Worm (Caenorhabditis elegans) whole organism, L1 larva: Measurements from ENCODE around the gene acs-19.

Experiments
- C04F5.9 ChIP-seq: sonication (generic microtip); optimal IDR thresholded peaks from 2 replicates; lab custom pipeline; 2016; ENCODE audit warnings: missing genetic modification characterization, missing compliant biosample characterization
- C34B4.2 ChIP-seq: sonication (generic microtip); optimal IDR thresholded peaks from 2 replicates; lab custom pipeline; 2017; ENCODE audit warnings: mild to moderate bottlenecking, missing genetic modification characterization, missing compliant biosample characterization
- F16B12.6 ChIP-seq: fragments of 150-350 bp; optimal IDR thresholded peaks from 2 replicates; lab custom pipeline; 2014; ENCODE audit warnings: missing biosample characterization, missing genetic modification characterization
- aha-1 ChIP-seq: fragments of 150-350 bp; optimal IDR thresholded peaks from 2 replicates; lab custom pipeline; 2014; ENCODE audit warnings: missing biosample characterization, missing genetic modification characterization
- alr-1 ChIP-seq: fragments of 200-800 bp; sonication (Bioruptor generic); optimal IDR thresholded peaks from 2 replicates; lab custom pipeline; 2018; ENCODE audit warnings: borderline replicate concordance, mild to moderate bottlenecking, missing genetic modification characterization, missing compliant biosample characterization
- aly-2 ChIP-seq: fragments of 150-350 bp; optimal IDR thresholded peaks from 2 replicates; lab custom pipeline; 2014; ENCODE audit warnings: missing biosample characterization, missing genetic modification characterization
- blmp-1 ChIP-seq: fragments of 150-350 bp; optimal IDR thresholded peaks from 2 replicates; lab custom pipeline; 2014; ENCODE audit warnings: missing biosample characterization, missing genetic modification characterization
- ceh-8 ChIP-seq: fragments of 200-800 bp; sonication (Bioruptor generic); optimal IDR thresholded peaks from 2 replicates; lab custom pipeline; 2018; ENCODE audit warnings: mild to moderate bottlenecking, missing genetic modification characterization, moderate library complexity, missing compliant biosample characterization
- ceh-88 ChIP-seq: fragments of 200-800 bp; sonication (Bioruptor generic); IDR thresholded peaks from 2 replicates; pipeline ENCODE4 v1.3.6; 2022; ENCODE audit warnings: missing genetic modification characterization, missing compliant biosample characterization
- dpl-1 ChIP-seq, 3 experiments: fragments of 150-350 bp in 2 of 3; sonication (generic microtip) in 1 of 3; optimal IDR thresholded peaks; 2 replicates each; lab custom pipeline; 2014 to 2017; ENCODE audit warnings: missing biosample characterization in 3 of 3, missing genetic modification characterization in 3 of 3, missing genetic modification reagents in 3 of 3
- dsc-1 ChIP-seq: sonication (generic microtip); optimal IDR thresholded peaks from 2 replicates; lab custom pipeline; 2016; ENCODE audit warnings: mild to moderate bottlenecking, missing genetic modification characterization, missing compliant biosample characterization
- efl-1 ChIP-seq, 4 experiments: fragments of 150-350 bp; optimal IDR thresholded peaks in 3 of 4; peaks in 1 of 4; 1 replicate in 1 of 4; 2 replicates in 3 of 4; lab custom pipeline; 2014; ENCODE audit warnings: missing biosample characterization in 2 of 4, missing genetic modification characterization in 2 of 4, missing genetic modification reagents in 2 of 4
- egl-13 ChIP-seq: sonication (generic microtip); optimal IDR thresholded peaks from 2 replicates; lab custom pipeline; 2016; ENCODE audit warnings: missing genotype, missing genetic modification reagents, missing genetic modification characterization, missing compliant biosample characterization
- egl-27 ChIP-seq, 2 experiments: fragments of 150-350 bp in 1 of 2; sonication (generic microtip); optimal IDR thresholded peaks; 3 replicates each; lab custom pipeline; 2017 to 2018; ENCODE audit warnings: missing biosample characterization in 2 of 2, missing genetic modification characterization in 2 of 2, missing genetic modification reagents in 2 of 2
- ets-5 ChIP-seq: fragments of 200-800 bp; sonication (Bioruptor generic); IDR thresholded peaks from 2 replicates; pipeline ENCODE4 v1.3.6; 2022; ENCODE audit warnings: missing genetic modification characterization, missing compliant biosample characterization
- fkh-10 ChIP-seq: sonication (generic microtip); optimal IDR thresholded peaks from 2 replicates; lab custom pipeline; 2017; ENCODE audit warnings: missing biosample characterization, missing genetic modification reagents, missing genetic modification characterization
- fkh-4 ChIP-seq: sonication (generic microtip); optimal IDR thresholded peaks from 2 replicates; lab custom pipeline; 2016; ENCODE audit warnings: missing compliant biosample characterization, missing genetic modification characterization, borderline replicate concordance
- fkh-8 ChIP-seq: sonication (generic microtip); optimal IDR thresholded peaks from 2 replicates; lab custom pipeline; 2016; ENCODE audit warnings: mild to moderate bottlenecking, missing genetic modification characterization, missing compliant biosample characterization
- fos-1 ChIP-seq: fragments of 150-350 bp; optimal IDR thresholded peaks from 2 replicates; lab custom pipeline; 2014; ENCODE audit warnings: missing biosample characterization, missing genetic modification characterization
- grh-1 ChIP-seq: fragments of 200-800 bp; sonication (Bioruptor generic); IDR thresholded peaks from 2 replicates; pipeline ENCODE4 v1.3.6; 2022; ENCODE audit warnings: missing genetic modification reagents, missing genetic modification characterization, missing compliant biosample characterization
- hlh-17 ChIP-seq: fragments of 200-800 bp; sonication (Bioruptor generic); optimal IDR thresholded peaks from 2 replicates; lab custom pipeline; 2018; ENCODE audit warnings: missing genetic modification characterization, mild to moderate bottlenecking, missing compliant biosample characterization, moderate library complexity, borderline replicate concordance
- hlh-4 ChIP-seq: sonication (generic microtip); optimal IDR thresholded peaks from 2 replicates; lab custom pipeline; 2016; ENCODE audit warnings: mild to moderate bottlenecking, missing genetic modification characterization, missing compliant biosample characterization
- hpl-2 ChIP-seq: fragments of 150-350 bp; optimal IDR thresholded peaks from 2 replicates; lab custom pipeline; 2014; ENCODE audit warnings: missing biosample characterization, missing genetic modification reagents, missing genetic modification characterization
- isw-1 ChIP-seq: fragments of 200-800 bp; sonication (Bioruptor generic); IDR thresholded peaks from 2 replicates; pipeline ENCODE4 v1.3.6; 2022; ENCODE audit warnings: missing genetic modification characterization, missing compliant biosample characterization
- lin-15B ChIP-seq: fragments of 150-350 bp; sonication (generic microtip); optimal IDR thresholded peaks from 3 replicates; lab custom pipeline; 2014; ENCODE audit warnings: missing biosample characterization, missing genetic modification characterization
- lsy-2 ChIP-seq, 2 experiments: fragments of 150-350 bp; optimal IDR thresholded peaks; 2 replicates each; lab custom pipeline; 2014; ENCODE audit warnings: missing biosample characterization in 2 of 2, missing genetic modification characterization in 2 of 2
- mdl-1 ChIP-seq, 2 experiments: fragments of 150-350 bp; optimal IDR thresholded peaks; 2 replicates each; lab custom pipeline; 2014 to 2017; ENCODE audit warnings: missing biosample characterization in 2 of 2, missing genetic modification characterization in 2 of 2, inconsistent platforms in 1 of 2
- mef-2 ChIP-seq: fragments of 150-350 bp; optimal IDR thresholded peaks from 2 replicates; lab custom pipeline; 2014; ENCODE audit warnings: missing biosample characterization, missing genetic modification characterization
- mep-1 ChIP-seq: fragments of 150-350 bp; optimal IDR thresholded peaks from 2 replicates; lab custom pipeline; 2014; ENCODE audit warnings: missing biosample characterization, missing genetic modification characterization
- nhr-12 ChIP-seq: sonication (generic microtip); optimal IDR thresholded peaks from 2 replicates; lab custom pipeline; 2017; ENCODE audit warnings: missing biosample characterization, missing genetic modification characterization
- nhr-19 ChIP-seq: fragments of 200-800 bp; sonication (Bioruptor generic); conservative IDR thresholded peaks from 2 replicates; pipeline ENCODE4 v1.3.6; 2022; ENCODE audit warnings: missing genetic modification characterization, missing compliant biosample characterization
- nhr-237 ChIP-seq: fragments of 150-350 bp; optimal IDR thresholded peaks from 2 replicates; lab custom pipeline; 2014; ENCODE audit warnings: missing biosample characterization, missing genetic modification characterization
- nhr-28 ChIP-seq: fragments of 150-350 bp; optimal IDR thresholded peaks from 2 replicates; lab custom pipeline; 2014; ENCODE audit warnings: missing biosample characterization, missing genetic modification characterization
- nhr-71 ChIP-seq: sonication (generic microtip); optimal IDR thresholded peaks from 2 replicates; lab custom pipeline; 2016; ENCODE audit warnings: mild to moderate bottlenecking, missing genetic modification characterization, moderate library complexity, missing compliant biosample characterization
- nhr-77 ChIP-seq: fragments of 150-350 bp; optimal IDR thresholded peaks from 2 replicates; lab custom pipeline; 2014; ENCODE audit warnings: missing biosample characterization, missing genetic modification characterization
- nhr-85 ChIP-seq: sonication (generic microtip); peaks from one replicate; lab custom pipeline; 2016; ENCODE audit warnings: missing genetic modification characterization, inconsistent platforms, missing compliant biosample characterization
- nhr-90 ChIP-seq: sonication (generic microtip); optimal IDR thresholded peaks from 2 replicates; lab custom pipeline; 2016; ENCODE audit warnings: mild to moderate bottlenecking, missing genetic modification characterization, missing compliant biosample characterization; ENCODE audit not compliant: poor library complexity
- pag-3 ChIP-seq: sonication (generic microtip); optimal IDR thresholded peaks from 2 replicates; lab custom pipeline; 2017; ENCODE audit warnings: missing genetic modification characterization, mild to moderate bottlenecking, missing compliant biosample characterization, antibody characterized with exemption, borderline replicate concordance; ENCODE audit not compliant: insufficient read depth
- pax-3 ChIP-seq: fragments of 200-800 bp; sonication (Bioruptor generic); optimal IDR thresholded peaks from 2 replicates; lab custom pipeline; 2018; ENCODE audit warnings: mild to moderate bottlenecking, missing genetic modification characterization, moderate library complexity, missing compliant biosample characterization
- skn-1 ChIP-seq: fragments of 150-350 bp; optimal IDR thresholded peaks from 2 replicates; lab custom pipeline; 2014; ENCODE audit warnings: missing biosample characterization, missing genetic modification characterization
- sptf-1 ChIP-seq: fragments of 150-350 bp; optimal IDR thresholded peaks from 2 replicates; lab custom pipeline; 2014; ENCODE audit warnings: missing biosample characterization, missing genetic modification characterization
- sup-37 ChIP-seq: fragments of 200-800 bp; sonication (Bioruptor generic); optimal IDR thresholded peaks from 2 replicates; lab custom pipeline; 2018; ENCODE audit warnings: mild to moderate bottlenecking, missing genetic modification characterization, missing compliant biosample characterization
- swsn-7 ChIP-seq: sonication (generic microtip); optimal IDR thresholded peaks from 2 replicates; lab custom pipeline; 2016; ENCODE audit warnings: missing genetic modification characterization, missing compliant biosample characterization
- tbx-2 ChIP-seq: sonication (generic microtip); optimal IDR thresholded peaks from 2 replicates; lab custom pipeline; 2016; ENCODE audit warnings: missing genetic modification characterization, missing compliant biosample characterization
- tlp-1 ChIP-seq: fragments of 150-350 bp; optimal IDR thresholded peaks from 2 replicates; lab custom pipeline; 2014; ENCODE audit warnings: missing biosample characterization, missing genetic modification characterization
- unc-130 ChIP-seq: fragments of 150-350 bp; optimal IDR thresholded peaks from 2 replicates; lab custom pipeline; 2017; ENCODE audit warnings: missing biosample characterization, missing genetic modification characterization, inconsistent platforms
- unc-30 ChIP-seq: sonication (generic microtip); optimal IDR thresholded peaks from 2 replicates; lab custom pipeline; 2017; ENCODE audit warnings: missing biosample characterization, missing genetic modification characterization
- unc-86 ChIP-seq: sonication (generic microtip); optimal IDR thresholded peaks from 2 replicates; lab custom pipeline; 2016; ENCODE audit warnings: missing genetic modification characterization, missing compliant biosample characterization
- unc-98 ChIP-seq: fragments of 200-800 bp; sonication (Bioruptor generic); IDR thresholded peaks from 2 replicates; pipeline ENCODE4 v1.3.6; 2022; ENCODE audit warnings: missing genetic modification characterization, missing compliant biosample characterization
- vab-15 ChIP-seq: sonication (generic microtip); optimal IDR thresholded peaks from 2 replicates; lab custom pipeline; 2017; ENCODE audit warnings: missing genotype, mild to moderate bottlenecking, missing genetic modification characterization, missing compliant biosample characterization
- xbp-1 ChIP-seq: sonication (generic microtip); optimal IDR thresholded peaks from 2 replicates; lab custom pipeline; 2016; ENCODE audit warnings: missing genetic modification characterization, missing compliant biosample characterization
- zag-1 ChIP-seq: fragments of 150-350 bp; optimal IDR thresholded peaks from 2 replicates; lab custom pipeline; 2014; ENCODE audit warnings: missing biosample characterization, missing genetic modification characterization
- ztf-11 ChIP-seq, 2 experiments: sonication (generic microtip); optimal IDR thresholded peaks; 2 replicates each; lab custom pipeline; 2016 to 2017; ENCODE audit warnings: missing genetic modification characterization in 2 of 2, missing biosample characterization in 1 of 2, missing compliant biosample characterization in 1 of 2

acs-19 gene

DNA sequence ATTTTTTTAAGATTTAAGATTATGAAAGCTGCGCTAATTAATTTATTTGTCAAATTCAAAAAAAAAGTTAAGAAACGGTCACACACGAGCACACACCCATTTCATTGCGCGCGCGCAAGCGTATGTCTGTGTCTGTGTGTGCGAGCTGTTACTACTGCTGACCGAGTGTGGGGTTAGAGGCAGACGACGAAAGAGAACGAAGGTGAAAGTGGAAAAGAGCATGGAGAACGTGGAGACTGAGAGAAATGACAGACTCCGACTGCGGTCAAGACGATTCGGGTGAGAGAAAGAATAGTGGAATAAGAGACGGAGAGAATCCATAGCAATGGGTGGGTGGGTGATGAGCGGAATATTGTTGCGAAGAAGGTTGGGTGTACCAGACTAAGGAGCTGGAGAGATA lies 44.2 kb upstream of the acs-19 start (continued):
- TF ChIP-seq unc-98 (GFP tag; lab: Robert Waterston, UW) (no peak), lsy-2 (tag; optimal IDR thresholded peaks at IDR 0.05; lab: Kevin White, UChicago) (peak; percentile 65 to 83), fkh-8 (tag; lab: Kevin White, UChicago) (peak; percentile 62), pax-3 (tag; lab: Kevin White, UChicago) (no peak), aha-1 (tag; lab: Kevin White, UChicago) (no peak), pag-3 (tag; lab: Kevin White, UChicago) (no peak), egl-13 (no peak), grh-1 (GFP tag; lab: Robert Waterston, UW) (no peak), sptf-1 (tag; lab: Kevin White, UChicago) (no peak), ceh-8 (GFP tag; lab: Kevin White, UChicago) (no peak), lin-15B (tag; lab: Kevin White, UChicago) (no peak), nhr-12 (tag; lab: Kevin White, UChicago) (no peak), ceh-88 (GFP tag; lab: Robert Waterston, UW) (no peak), xbp-1 (tag; lab: Kevin White, UChicago) (peak; percentile 56), nhr-28 (tag; lab: Kevin White, UChicago) (no peak), zag-1 (tag; lab: Kevin White, UChicago) (no peak), dsc-1 (tag; lab: Kevin White, UChicago) (peak; percentile 20), ets-5 (no peak), hlh-17 (GFP tag; lab: Kevin White, UChicago) (no peak), mdl-1 (tag; optimal IDR thresholded peaks at IDR 0.05; lab: Kevin White, UChicago) (peak in 1 of 2 experiments; percentile 74), nhr-85 (peak; percentile 77), unc-30 (tag; lab: Kevin White, UChicago) (no peak), mef-2 (no peak), swsn-7 (tag; lab: Kevin White, UChicago) (peak; percentile 74), vab-15 (tag; lab: Kevin White, UChicago) (no peak), alr-1 (tag; lab: Kevin White, UChicago) (no peak), hlh-4 (tag; lab: Kevin White, UChicago) (no peak), isw-1 (GFP tag; lab: Robert Waterston, UW) (peak; percentile 42; the same call in 1 of the 2 replicates), unc-130 (no peak), nhr-19 (peak; percentile 50), tbx-2 (tag; lab: Kevin White, UChicago) (peak; percentile 62), C34B4.2 (tag; lab: Kevin White, UChicago) (no peak), fkh-4 (tag; lab: Kevin White, UChicago) (no peak), tlp-1 (tag; lab: Kevin White, UChicago) (no peak), nhr-90 (peak; percentile 34), aly-2 (tag; lab: Kevin White, UChicago) (peak; percentile 27), fkh-10 (GFP tag; lab: Kevin White, UChicago) (no peak), nhr-71 (peak; percentile 79), efl-1 (optimal IDR thresholded peaks at IDR 0.05; lab: Kevin White, UChicago) (peak; percentile 66 to 72), efl-1 (GFP tag; optimal IDR thresholded peaks at IDR 0.05 in 1 of 2; lab: Kevin White, UChicago) (peak; percentile 33 to 79), ztf-11 (tag; optimal IDR thresholded peaks at IDR 0.05; lab: Kevin White, UChicago) (peak in 1 of 2 experiments; percentile 36), mep-1 (tag; lab: Kevin White, UChicago) (peak; percentile 83), fos-1 (tag; lab: Kevin White, UChicago) (peak; percentile 35), dpl-1 (GFP tag; optimal IDR thresholded peaks at IDR 0.05; lab: Kevin White, UChicago) (peak; percentile 41 to 66 (median 42)), blmp-1 (tag; lab: Kevin White, UChicago) (peak; percentile 100), nhr-77 (peak; percentile 45), nhr-237 (tag; lab: Kevin White, UChicago) (no peak), skn-1 (tag; lab: Kevin White, UChicago) (peak; percentile 61), C04F5.9 (no peak), F16B12.6 (tag; lab: Kevin White, UChicago) (peak; percentile 43), unc-86 (tag; lab: Kevin White, UChicago) (peak; percentile 44), egl-27 (tag; optimal IDR thresholded peaks at IDR 0.05; lab: Kevin White, UChicago) (no peak), hpl-2 (no peak), sup-37 (GFP tag; lab: Kevin White, UChicago) (peak; percentile 42)
